Worm (Caenorhabditis elegans) whole organism, L2 larva: ENCODE results near the gene K09E9.7.

Source experiments
- aly-2 ChIP-seq: fragments of 150-350 bp; optimal IDR thresholded peaks from 2 replicates; lab custom pipeline; 2014; ENCODE audit warnings: missing biosample characterization, missing genetic modification characterization
- ama-1 ChIP-seq: fragments of 150-350 bp; optimal IDR thresholded peaks from 2 replicates; lab custom pipeline; 2018; ENCODE audit warnings: inconsistent platforms
- elt-3 ChIP-seq: sonication (generic microtip); optimal IDR thresholded peaks from 2 replicates; lab custom pipeline; 2017; ENCODE audit warnings: missing biosample characterization, missing genetic modification characterization
- lin-11 ChIP-seq: fragments of 150-350 bp; sonication (generic microtip); optimal IDR thresholded peaks from 2 replicates; lab custom pipeline; 2014; ENCODE audit warnings: missing biosample characterization, missing genetic modification characterization, inconsistent platforms, mixed read lengths
- lin-13 ChIP-seq: fragments of 150-350 bp; optimal IDR thresholded peaks from 2 replicates; lab custom pipeline; 2014; ENCODE audit warnings: missing biosample characterization, missing genetic modification reagents, missing genetic modification characterization
- mbf-1 ChIP-seq: sonication (generic microtip); optimal IDR thresholded peaks from 2 replicates; lab custom pipeline; 2017; ENCODE audit warnings: missing biosample characterization, missing genetic modification characterization
- nhr-11 ChIP-seq: fragments of 150-350 bp; optimal IDR thresholded peaks from 2 replicates; lab custom pipeline; 2014; ENCODE audit warnings: missing biosample characterization, missing genetic modification characterization
- nhr-12 ChIP-seq: fragments of 150-350 bp; optimal IDR thresholded peaks from 2 replicates; lab custom pipeline; 2014; ENCODE audit warnings: missing biosample characterization, missing genetic modification characterization
- nhr-77 ChIP-seq: fragments of 150-350 bp; optimal IDR thresholded peaks from 2 replicates; lab custom pipeline; 2014; ENCODE audit warnings: missing biosample characterization, missing genetic modification characterization
- unc-62 ChIP-seq: fragments of 150-350 bp; optimal IDR thresholded peaks from 2 replicates; lab custom pipeline; 2014; ENCODE audit warnings: missing biosample characterization, missing genetic modification reagents, missing genetic modification characterization
- ztf-1 ChIP-seq: fragments of 200-800 bp; sonication (Bioruptor generic); conservative IDR thresholded peaks from 2 replicates; pipeline ENCODE4 v1.3.6; 2022; ENCODE audit warnings: missing genetic modification characterization, missing compliant biosample characterization
- ztf-11 ChIP-seq: sonication (generic microtip); optimal IDR thresholded peaks from 2 replicates; lab custom pipeline; 2017; ENCODE audit warnings: missing biosample characterization, missing genetic modification characterization

- TF ChIP-seq ztf-11 (tag; lab: Kevin White, UChicago) (no peak), ztf-1 (GFP tag; lab: Robert Waterston, UW) (no peak), elt-3 (tag; lab: Kevin White, UChicago) (no peak), unc-62 (GFP tag; lab: Kevin White, UChicago) (no peak), lin-11 (no peak), lin-13 (no peak), ama-1 (lab: Kevin White, UChicago) (no peak), nhr-77 (tag; lab: Kevin White, UChicago) (no peak), nhr-11 (tag; lab: Kevin White, UChicago) (no peak), nhr-12 (no peak), aly-2 (no peak), mbf-1 (tag; lab: Kevin White, UChicago) (no peak)
Observed at ce11 chrX:15627814-15628213, 12.9 kb upstream of the K09E9.7 start.
